Fruit fly (Drosophila melanogaster): ENCODE measurements around the gene mew.

Gene mew

dm6 chrX:13233811-13234737 lies 24.2 kb downstream of the mew start (continued):
- TF ChIP-seq lov (optimal IDR thresholded peaks at IDR 0.05) (no peak), lov (GFP tag; IDR thresholded peaks at IDR 0.05) (peak; percentile 89), CG15696 (tag; optimal IDR thresholded peaks at IDR 0.05) (peak; percentile 97), CG9727 (GFP tag; optimal IDR thresholded peaks at IDR 0.05) (peak; percentile 98), PHDP (tag; optimal IDR thresholded peaks at IDR 0.05) (peak; percentile 61), oc (tag; optimal IDR thresholded peaks at IDR 0.05) (peak; percentile 41), Sox102F (GFP tag; optimal IDR thresholded peaks at IDR 0.05) (peak; percentile 74), chinmo (GFP tag; IDR thresholded peaks at IDR 0.05; ENCODE audit: partially characterized antibody) (no peak), CG15011 (GFP tag; optimal IDR thresholded peaks at IDR 0.05) (peak; percentile 82), CG7839 (tag; optimal IDR thresholded peaks at IDR 0.05) (peak; percentile 89), NC2α (GFP tag; optimal IDR thresholded peaks at IDR 0.05) (peak; percentile 60), so (GFP tag; IDR thresholded peaks at IDR 0.05) (peak; percentile 78; the same call in 2 of the 3 replicates), gsb (GFP tag; IDR thresholded peaks at IDR 0.05) (no peak), CkIIα-i1 (GFP tag; IDR thresholded peaks at IDR 0.05) (no peak), HLH54F (GFP tag; optimal IDR thresholded peaks at IDR 0.05) (peak; percentile 54), CG2678 (tag; optimal IDR thresholded peaks at IDR 0.05) (peak; percentile 87), sisA (GFP tag; IDR thresholded peaks at IDR 0.05) (peak; percentile 78), Sry-δ (GFP tag; optimal IDR thresholded peaks at IDR 0.05) (peak; percentile 55), Pdp1 (GFP tag; optimal IDR thresholded peaks at IDR 0.05) (peak; percentile 86 to 88), gfzf (GFP tag; optimal IDR thresholded peaks at IDR 0.05) (no peak), bab2 (GFP tag; optimal IDR thresholded peaks at IDR 0.05) (peak; percentile 87), Sin3A (optimal IDR thresholded peaks at IDR 0.05) (no peak), pb (GFP tag; optimal IDR thresholded peaks at IDR 0.05) (peak; percentile 63), unc-4 (GFP tag; IDR thresholded peaks at IDR 0.05; ENCODE audit: partially characterized antibody) (no peak), tup (GFP tag; optimal IDR thresholded peaks at IDR 0.05) (peak; percentile 38), CG31365 (tag; optimal IDR thresholded peaks at IDR 0.05) (no peak), CG34224 (GFP tag; IDR thresholded peaks at IDR 0.05; ENCODE audit: partially characterized antibody) (no peak), HmgD (GFP tag; optimal IDR thresholded peaks at IDR 0.05) (no peak), knrl (GFP tag; IDR thresholded peaks at IDR 0.05; ENCODE audit: partially characterized antibody) (no peak), twi (tag; optimal IDR thresholded peaks at IDR 0.05) (peak; percentile 85), CG3726 (GFP tag; IDR thresholded peaks at IDR 0.05) (peak; percentile 47; the same call in 2 of the 3 replicates), bsh (GFP tag; optimal IDR thresholded peaks at IDR 0.05) (peak; percentile 35 to 84), HHEX (GFP tag; optimal IDR thresholded peaks at IDR 0.05) (peak; percentile 81), hbn (GFP tag; IDR thresholded peaks at IDR 0.05; ENCODE audit: partially characterized antibody) (no peak), NK7.1 (GFP tag; optimal IDR thresholded peaks at IDR 0.05) (peak; percentile 80), amos (GFP tag; IDR thresholded peaks at IDR 0.05; ENCODE audit: partially characterized antibody) (no peak), ind (GFP tag; optimal IDR thresholded peaks at IDR 0.05) (peak; percentile 63), da (GFP tag; optimal IDR thresholded peaks at IDR 0.05) (peak; percentile 66), CG12744 (GFP tag; optimal IDR thresholded peaks at IDR 0.05) (peak; percentile 70), unpg (GFP tag; optimal IDR thresholded peaks at IDR 0.05) (peak; percentile 81), CG9817 (tag; optimal IDR thresholded peaks at IDR 0.05) (peak; percentile 44), CrebB (tag; optimal IDR thresholded peaks at IDR 0.05) (peak; percentile 55), corto (GFP tag; optimal IDR thresholded peaks at IDR 0.05) (peak; percentile 57), CG17829 (tag; optimal IDR thresholded peaks at IDR 0.05) (peak; percentile 91), CG7963 (GFP tag; IDR thresholded peaks at IDR 0.05; ENCODE audit: partially characterized antibody) (no peak), Usf (GFP tag; optimal IDR thresholded peaks at IDR 0.05) (peak; percentile 92), CG10209 (GFP tag; optimal IDR thresholded peaks at IDR 0.05) (peak; percentile 85)
